Fruit fly (Drosophila melanogaster): ENCODE measurements around the gene Nufip.
A peak's percentile ranks its signal among the peaks of the same experiment; 100 is the strongest.

The Nufip gene

dm6 chr3L:18758894-18759569 lies 10.9 kb upstream of the Nufip start (continued):
- TF ChIP-seq Sry-β (GFP tag; optimal IDR thresholded peaks at IDR 0.05) (no peak), hb (GFP tag; IDR thresholded peaks at IDR 0.05; ENCODE audit: partially characterized antibody) (no peak), zen (tag; optimal IDR thresholded peaks at IDR 0.05) (no peak), row (GFP tag; IDR thresholded peaks at IDR 0.05) (no peak; the same call in 2 of the 3 replicates), pzg (GFP tag; optimal IDR thresholded peaks at IDR 0.05) (no peak), CG9876 (GFP tag; optimal IDR thresholded peaks at IDR 0.05) (no peak), Doc3 (GFP tag; IDR thresholded peaks at IDR 0.05; ENCODE audit: partially characterized antibody) (no peak), Ptx1 (GFP tag; IDR thresholded peaks at IDR 0.05) (no peak), CG6683 (GFP tag; optimal IDR thresholded peaks at IDR 0.05) (no peak), Jarid2 (GFP tag; optimal IDR thresholded peaks at IDR 0.05) (peak; percentile 43), Dad (GFP tag; optimal IDR thresholded peaks at IDR 0.05) (no peak), CG3281 (GFP tag; optimal IDR thresholded peaks at IDR 0.05) (no peak), CG10431 (GFP tag; optimal IDR thresholded peaks at IDR 0.05) (no peak), usp (GFP tag; optimal IDR thresholded peaks at IDR 0.05) (no peak), ERR (GFP tag; optimal IDR thresholded peaks at IDR 0.05) (peak; percentile 48), CG34376 (GFP tag; optimal IDR thresholded peaks at IDR 0.05) (peak; percentile 74), gt (GFP tag; IDR thresholded peaks at IDR 0.05) (no peak), CG15696 (tag; optimal IDR thresholded peaks at IDR 0.05) (no peak), pum (GFP tag; optimal IDR thresholded peaks at IDR 0.05) (no peak), CG11456 (GFP tag; IDR thresholded peaks at IDR 0.05) (no peak), CG14860 (GFP tag; IDR thresholded peaks at IDR 0.05; ENCODE audit: partially characterized antibody) (no peak), CG10462 (GFP tag; optimal IDR thresholded peaks at IDR 0.05) (no peak), Hr51 (GFP tag; optimal IDR thresholded peaks at IDR 0.05) (peak in 1 of 2 experiments; percentile 18), CG12942 (GFP tag; optimal IDR thresholded peaks at IDR 0.05) (no peak), Six4 (GFP tag; optimal IDR thresholded peaks at IDR 0.05) (no peak), CG9437 (GFP tag; optimal IDR thresholded peaks at IDR 0.05) (no peak), Myb (GFP tag; optimal IDR thresholded peaks at IDR 0.05) (no peak), CG6813 (GFP tag; optimal IDR thresholded peaks at IDR 0.05) (no peak), Hsf (GFP tag; optimal IDR thresholded peaks at IDR 0.05) (no peak), Hmx (GFP tag; optimal IDR thresholded peaks at IDR 0.05) (no peak), tgo (GFP tag; IDR thresholded peaks at IDR 0.05) (no peak), amos (GFP tag; IDR thresholded peaks at IDR 0.05; ENCODE audit: partially characterized antibody) (no peak), ham (GFP tag; IDR thresholded peaks at IDR 0.05) (no peak), knrl (GFP tag; IDR thresholded peaks at IDR 0.05; ENCODE audit: partially characterized antibody) (peak; percentile 34; the same call in 1 of the 3 replicates), Hr3 (GFP tag; optimal IDR thresholded peaks at IDR 0.05) (peak; percentile 98), chm (GFP tag; IDR thresholded peaks at IDR 0.05) (peak; percentile 59; the same call in 1 of the 2 replicates), CG8388 (GFP tag; optimal IDR thresholded peaks at IDR 0.05) (no peak), Ets97D (GFP tag; optimal IDR thresholded peaks at IDR 0.05) (no peak), Max (GFP tag; optimal IDR thresholded peaks at IDR 0.05) (no peak), CG3838 (GFP tag; optimal IDR thresholded peaks at IDR 0.05) (no peak), Gsc (GFP tag; IDR thresholded peaks at IDR 0.05) (no peak), ranshi (GFP tag; IDR thresholded peaks at IDR 0.05) (0 out of 2 replicates have a peak, but pooled peaks have one; percentile 3), CG34224 (GFP tag; IDR thresholded peaks at IDR 0.05; ENCODE audit: partially characterized antibody) (0 out of 3 replicates have a peak, but pooled peaks have one; percentile 27), H15 (GFP tag; IDR thresholded peaks at IDR 0.05) (no peak), unpg (GFP tag; optimal IDR thresholded peaks at IDR 0.05) (peak; percentile 14), CG10959 (GFP tag; IDR thresholded peaks at IDR 0.05) (no peak), nmo (GFP tag; optimal IDR thresholded peaks at IDR 0.05) (peak; percentile 24), Blimp-1 (GFP tag; optimal IDR thresholded peaks at IDR 0.05) (peak; percentile 97), CG2202 (tag; optimal IDR thresholded peaks at IDR 0.05) (no peak)

Data from whole organism, embryonic.